Fruit fly (Drosophila melanogaster) S2 (cell line): Measurements from ENCODE around the gene Jhbp11.

ENCODE experiments used
- CG8478 ChIP-seq: fragments of >200 bp; optimal IDR thresholded peaks from 2 replicates; lab custom pipeline; 2018
- CTCF ChIP-seq, 2 experiments: fragments of >200 bp; optimal IDR thresholded peaks; 2 replicates each; lab custom pipeline; 2018

Jhbp11 gene

DNA sequence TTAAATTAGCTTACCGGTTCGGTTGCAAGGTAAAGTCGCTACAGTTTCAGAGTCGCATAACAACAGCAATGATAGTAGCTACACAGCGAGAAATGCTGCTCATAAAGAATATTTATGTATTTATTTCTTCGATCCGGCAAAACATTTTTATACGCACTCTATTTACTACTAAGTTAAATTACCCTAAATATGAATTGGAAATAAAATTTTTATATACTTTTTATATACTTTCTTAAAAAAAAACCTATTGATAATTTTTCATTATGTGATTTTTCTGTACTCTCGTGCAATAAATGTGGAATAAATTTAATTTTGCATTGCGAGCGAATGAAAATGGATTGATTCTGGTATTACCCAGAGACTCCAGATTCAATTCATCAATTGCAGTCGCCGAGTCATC is at the start of gene Jhbp11:
Gene Jhbp11, plus strand, starts transcription at position 301 of the 400 bp plus-strand sequence.
- TF ChIP-seq CG8478 (lab: Kevin White, UChicago) = no peak
- no peak for TF ChIP-seq CTCF (optimal IDR thresholded peaks at IDR 0.05; lab: Kevin White, UChicago)

dm6 chr3R:27056152-27056551 is 44.9 kb upstream of the Jhbp11 start:
- no peak for TF ChIP-seq CG8478 (lab: Kevin White, UChicago)
- TF ChIP-seq CTCF (optimal IDR thresholded peaks at IDR 0.05; lab: Kevin White, UChicago) = no peak

dm6 chr3R:27061916-27062315 is 39.1 kb upstream of the Jhbp11 start, which contains the start of gene CG34292:
Gene CG34292, plus strand, starts transcription at chr3R:27062216.
- TF ChIP-seq CTCF (optimal IDR thresholded peaks at IDR 0.05; lab: Kevin White, UChicago) = no peak
- TF ChIP-seq CG8478 (lab: Kevin White, UChicago) = no peak

DNA sequence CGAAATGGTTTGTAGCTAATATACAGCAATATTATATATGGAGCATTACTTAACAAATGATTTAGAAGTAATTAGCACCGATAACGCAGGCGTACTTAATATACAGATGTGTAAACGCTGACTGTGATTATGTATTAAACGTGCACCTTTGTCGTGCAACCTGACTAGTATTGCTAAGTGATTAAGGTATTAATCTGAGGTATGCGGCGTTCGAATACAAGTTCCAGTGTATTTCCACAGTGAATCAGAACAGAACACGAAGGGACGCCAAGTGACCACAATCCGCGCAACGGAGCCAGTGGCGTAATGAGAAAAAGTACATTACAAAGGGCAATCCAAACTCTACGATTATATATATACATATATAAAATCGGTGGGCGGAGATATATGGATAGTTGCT is 36.9 kb upstream of the Jhbp11 start, which contains the start of gene Nep5:
Gene Nep5, minus strand, starts transcription at position 101 of the 400 bp plus-strand sequence.
- TF ChIP-seq CG8478 (lab: Kevin White, UChicago) (no peak), CTCF (optimal IDR thresholded peaks at IDR 0.05; lab: Kevin White, UChicago) (no peak)

- TF ChIP-seq CTCF (optimal IDR thresholded peaks at IDR 0.05; lab: Kevin White, UChicago) = no peak
- TF ChIP-seq CG8478 (lab: Kevin White, UChicago) = no peak
Measured at dm6 chr3R:27065136-27065535, 35.9 kb upstream of the Jhbp11 start, which contains the start of gene CG43935. Gene CG43935, plus strand, starts transcription at chr3R:27065436.

DNA sequence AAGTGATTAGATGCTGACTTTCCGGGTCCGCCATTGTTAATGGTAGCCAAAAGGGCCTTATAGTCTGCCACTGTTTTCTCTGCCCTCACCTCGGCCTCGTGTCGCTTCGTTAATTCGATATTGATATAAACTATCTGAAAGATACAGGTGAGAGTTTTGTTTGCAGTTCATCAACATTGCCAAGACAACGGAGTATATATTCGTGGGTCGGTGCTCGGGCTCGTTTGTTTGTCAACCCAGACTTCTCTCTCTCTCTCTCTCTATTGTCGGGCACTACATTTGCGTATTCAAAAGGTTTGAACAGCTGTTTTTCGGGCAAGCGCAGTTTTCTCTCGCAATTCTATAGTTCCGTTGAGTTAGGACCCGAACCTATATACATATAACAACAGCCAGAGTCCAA is 33.7 kb upstream of the Jhbp11 start:
- no peak for TF ChIP-seq CTCF (optimal IDR thresholded peaks at IDR 0.05; lab: Kevin White, UChicago)
- TF ChIP-seq CG8478 (lab: Kevin White, UChicago) = no peak

- TF ChIP-seq CTCF (optimal IDR thresholded peaks at IDR 0.05; lab: Kevin White, UChicago) (no peak), CG8478 (lab: Kevin White, UChicago) (no peak)
Measured at dm6 chr3R:27069201-27069600, 31.8 kb upstream of the Jhbp11 start.

DNA sequence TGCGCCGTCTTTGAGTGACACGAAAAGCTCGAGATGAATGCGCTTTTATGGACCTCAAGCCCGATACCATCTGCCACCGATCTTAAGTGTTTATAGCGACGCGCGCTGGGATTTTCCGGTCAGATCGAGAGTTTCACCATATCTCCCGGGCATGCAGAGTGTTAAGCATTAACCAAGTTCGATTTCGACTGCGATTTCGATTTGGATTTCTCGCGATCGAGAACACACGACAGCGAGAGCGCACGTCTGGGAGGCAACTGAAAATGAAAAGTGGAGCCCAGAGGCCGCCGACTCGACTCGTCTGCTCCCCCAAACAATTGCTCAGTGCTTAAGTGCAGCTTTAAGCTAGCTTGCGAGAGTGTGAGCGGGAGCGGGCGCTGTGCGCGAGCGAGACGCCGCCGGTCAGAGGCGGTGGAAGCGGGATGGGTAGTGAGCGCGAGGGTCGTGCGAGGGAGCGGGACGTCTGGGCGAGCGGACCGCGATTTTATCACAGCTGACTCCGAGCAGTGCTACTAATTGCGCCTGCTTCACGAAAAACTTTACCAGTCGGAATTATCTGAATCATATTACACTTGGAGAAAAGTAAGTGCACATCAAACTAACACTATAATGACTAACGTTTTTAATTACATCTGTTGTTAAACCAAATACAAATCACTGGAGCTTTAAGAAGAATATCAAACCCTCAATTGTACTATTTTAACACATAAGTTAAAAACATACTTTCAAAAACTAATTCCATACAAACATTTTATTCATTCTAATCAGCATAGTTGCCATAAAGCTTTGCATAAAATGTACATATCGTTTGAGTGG is 31.0 kb upstream of the Jhbp11 start, which contains the start of gene spz:
Gene spz, minus strand, starts transcription at position 261 of the 816 bp plus-strand sequence.
- no peak for TF ChIP-seq CTCF (optimal IDR thresholded peaks at IDR 0.05; lab: Kevin White, UChicago)

DNA sequence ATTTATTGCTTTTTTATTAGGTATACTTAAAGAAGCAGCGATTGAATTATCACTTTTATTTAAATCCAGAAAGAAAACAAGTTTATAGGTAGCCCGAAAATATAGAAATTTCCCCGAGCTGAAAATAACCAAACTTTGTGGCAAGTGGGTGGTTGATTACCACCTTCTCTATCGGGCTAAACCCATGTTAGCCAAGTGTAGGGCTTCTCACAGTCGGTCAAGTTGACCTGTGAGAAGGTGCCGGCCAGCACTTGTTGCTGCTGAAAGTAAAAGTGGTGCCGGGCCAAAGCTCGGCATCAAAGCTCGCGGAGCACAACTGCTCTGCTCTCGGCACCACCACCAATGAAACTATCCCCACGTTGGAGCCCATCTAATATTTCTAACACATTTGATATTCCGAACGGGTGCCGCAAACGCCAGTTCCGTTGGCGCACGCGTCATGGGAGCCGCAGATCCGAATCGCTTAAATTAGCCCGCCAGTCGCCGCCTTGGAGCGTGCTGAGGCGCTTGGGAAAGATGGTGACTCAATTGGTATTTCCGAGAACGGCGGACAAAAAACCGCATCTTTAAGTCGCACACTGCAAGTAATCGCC is 30.0 kb upstream of the Jhbp11 start:
- no peak for TF ChIP-seq CG8478 (lab: Kevin White, UChicago)
- no peak for TF ChIP-seq CTCF (optimal IDR thresholded peaks at IDR 0.05; lab: Kevin White, UChicago)

DNA sequence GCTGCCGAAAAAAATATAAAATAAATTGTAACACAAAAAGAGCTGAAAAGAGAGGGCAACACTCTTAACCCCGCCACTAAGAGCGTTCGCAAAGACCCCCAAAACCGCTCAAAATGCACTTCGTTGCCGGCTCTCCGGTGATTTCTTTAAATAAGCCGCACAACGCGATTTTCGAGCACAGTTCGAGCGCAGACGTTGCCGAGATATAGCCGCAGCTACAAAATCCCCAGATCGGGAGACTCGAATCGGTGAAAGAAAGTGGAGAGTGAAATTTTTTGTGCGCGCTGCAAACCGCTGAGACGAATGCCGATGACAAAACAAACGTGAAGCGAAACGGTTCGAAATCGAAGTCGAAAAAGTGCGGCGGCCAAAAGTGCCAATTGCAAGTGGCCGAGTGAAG is 25.3 kb upstream of the Jhbp11 start, which contains the start of gene CG14257:
Gene CG14257, plus strand, starts transcription at position 177 of the 400 bp plus-strand sequence.
- TF ChIP-seq CG8478 (lab: Kevin White, UChicago) (no peak), CTCF (optimal IDR thresholded peaks at IDR 0.05; lab: Kevin White, UChicago) (no peak)

- TF ChIP-seq CTCF (optimal IDR thresholded peaks at IDR 0.05; lab: Kevin White, UChicago) (no peak), CG8478 (lab: Kevin White, UChicago) (no peak)
Measured at dm6 chr3R:27076618-27077017, 24.4 kb upstream of the Jhbp11 start.

- TF ChIP-seq CTCF (optimal IDR thresholded peaks at IDR 0.05; lab: Kevin White, UChicago) (peak in 1 of 2 experiments; percentile 38), CG8478 (lab: Kevin White, UChicago) (no peak)
Measured at dm6 chr3R:27082752-27083151, 18.3 kb upstream of the Jhbp11 start.

dm6 chr3R:27084528-27085052 is 16.4 kb upstream of the Jhbp11 start:
- TF ChIP-seq CTCF (optimal IDR thresholded peaks at IDR 0.05; lab: Kevin White, UChicago) = no peak
- TF ChIP-seq CG8478 (lab: Kevin White, UChicago) = no peak

- TF ChIP-seq CTCF (optimal IDR thresholded peaks at IDR 0.05; lab: Kevin White, UChicago) (no peak), CG8478 (lab: Kevin White, UChicago) (no peak)
Measured at dm6 chr3R:27087549-27087948, 13.5 kb upstream of the Jhbp11 start, which contains the start of gene Cpr97Ea. Gene Cpr97Ea, minus strand, starts transcription at chr3R:27087778.

dm6 chr3R:27091106-27091505 is 9.9 kb upstream of the Jhbp11 start, which contains the start of gene Cpr97Eb:
Gene Cpr97Eb, minus strand, starts transcription at chr3R:27091130.
- no peak for TF ChIP-seq CTCF (optimal IDR thresholded peaks at IDR 0.05; lab: Kevin White, UChicago)
- TF ChIP-seq CG8478 (lab: Kevin White, UChicago) = no peak
